Fruit fly (Drosophila melanogaster): Measurements from ENCODE around the gene CG7394.
"Not testable (repeated sequence)": the region's sequence is repeated elsewhere in the genome, so short reads cannot be mapped to it uniquely, and the experiment has no call there.

Gene CG7394

DNA sequence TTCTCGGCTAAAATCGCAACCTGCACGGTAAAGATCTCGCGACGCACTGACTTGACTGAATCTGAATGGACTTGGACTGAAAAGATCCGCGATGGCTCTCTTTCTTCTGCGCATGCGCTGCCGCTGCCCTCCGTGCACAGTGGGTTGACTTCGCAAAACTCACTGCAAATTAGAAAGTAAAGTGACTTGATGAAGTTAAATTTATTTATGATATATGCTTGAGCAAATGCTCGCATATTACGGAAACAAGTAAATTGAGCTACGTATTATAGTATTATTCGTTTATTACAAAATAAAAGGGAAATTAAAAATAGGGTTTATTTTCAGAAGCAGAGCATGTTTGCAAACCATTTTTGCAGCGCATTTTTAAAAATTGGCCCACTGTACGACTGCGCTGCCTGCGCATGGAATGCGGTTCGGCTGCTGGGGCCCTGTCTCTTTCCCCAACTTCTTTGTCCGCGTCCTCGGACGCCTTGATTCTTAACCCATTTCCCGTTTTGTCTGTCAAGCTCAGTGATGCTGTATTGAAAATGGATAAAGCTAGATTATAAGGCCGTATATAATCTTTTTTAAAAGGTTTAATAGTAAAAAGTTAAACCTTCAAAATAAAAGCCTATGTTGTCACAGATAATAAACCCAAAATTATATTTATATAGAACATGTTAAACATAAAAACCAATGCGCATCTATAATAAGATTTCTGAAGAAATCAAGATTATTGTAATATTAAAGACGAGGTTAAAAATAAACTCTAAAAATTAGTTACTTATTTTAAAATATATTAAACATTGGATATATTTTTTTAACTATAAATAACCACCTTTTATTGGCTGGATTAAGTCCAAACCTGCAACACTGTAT, 26.2 kb downstream of the CG7394 start, which contains the start of gene rt:
Gene rt, minus strand, starts transcription at position 51 of the 861 bp plus-strand sequence.
- TF ChIP-seq EcR (GFP tag; optimal IDR thresholded peaks at IDR 0.05): no peak
- no peak for TF ChIP-seq pan (optimal IDR thresholded peaks at IDR 0.05)
- no peak for TF ChIP-seq Dll (optimal IDR thresholded peaks at IDR 0.05)
- TF ChIP-seq CG8478 (optimal IDR thresholded peaks at IDR 0.05): no peak
- no peak for TF ChIP-seq usp (GFP tag; optimal IDR thresholded peaks at IDR 0.05)
- no peak for TF ChIP-seq psq (optimal IDR thresholded peaks at IDR 0.05)

DNA sequence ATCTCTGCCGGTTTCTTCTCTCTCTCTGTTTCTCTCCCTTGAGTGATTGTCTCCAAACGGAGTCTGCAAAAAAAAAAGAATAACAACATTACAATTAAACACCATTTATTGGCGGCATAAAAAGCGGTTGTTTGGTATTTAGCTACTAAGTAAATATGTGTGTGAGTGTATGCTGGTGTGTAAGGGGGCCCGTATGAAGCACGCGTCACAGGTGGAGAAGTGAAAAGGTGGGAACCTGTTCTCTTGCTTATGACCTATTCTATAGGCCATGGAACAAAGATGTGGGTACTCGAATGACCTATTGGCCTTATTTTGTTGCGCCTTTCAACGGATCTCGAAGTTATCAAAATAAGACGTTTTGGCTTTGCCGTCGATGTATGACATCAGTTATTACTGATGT, 26.8 kb downstream of the CG7394 start:
- TF ChIP-seq usp (GFP tag; optimal IDR thresholded peaks at IDR 0.05): no peak
- TF ChIP-seq CG8478 (optimal IDR thresholded peaks at IDR 0.05): no peak
- TF ChIP-seq pan (optimal IDR thresholded peaks at IDR 0.05): no peak
- no peak for TF ChIP-seq psq (optimal IDR thresholded peaks at IDR 0.05)
- no peak for TF ChIP-seq EcR (GFP tag; optimal IDR thresholded peaks at IDR 0.05)
- TF ChIP-seq Dll (optimal IDR thresholded peaks at IDR 0.05): no peak

DNA sequence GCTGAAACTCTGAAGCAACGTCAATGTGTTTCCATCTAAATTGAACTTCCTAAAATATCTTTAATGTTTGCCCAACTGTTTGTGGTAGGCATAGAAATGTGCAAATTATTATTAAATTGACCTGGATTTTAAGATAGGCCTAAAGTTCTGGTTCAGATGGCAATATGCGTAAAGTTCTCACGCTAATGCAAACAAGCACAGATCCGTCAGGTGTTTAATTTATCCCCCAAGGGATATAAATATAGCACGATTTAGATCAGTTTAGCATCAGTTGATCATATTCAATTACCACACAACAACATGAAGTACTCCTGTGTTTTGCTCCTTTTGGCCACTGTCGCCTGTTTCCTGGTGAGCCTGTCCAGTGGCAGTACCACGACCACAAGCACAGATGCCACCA, 27.6 kb downstream of the CG7394 start, which contains the start of gene CG7377:
Gene CG7377, plus strand, starts transcription at position 301 of the 400 bp plus-strand sequence.
- TF ChIP-seq usp (GFP tag; optimal IDR thresholded peaks at IDR 0.05); CG8478 (optimal IDR thresholded peaks at IDR 0.05); Dll (optimal IDR thresholded peaks at IDR 0.05): not testable (repeated sequence)

DNA sequence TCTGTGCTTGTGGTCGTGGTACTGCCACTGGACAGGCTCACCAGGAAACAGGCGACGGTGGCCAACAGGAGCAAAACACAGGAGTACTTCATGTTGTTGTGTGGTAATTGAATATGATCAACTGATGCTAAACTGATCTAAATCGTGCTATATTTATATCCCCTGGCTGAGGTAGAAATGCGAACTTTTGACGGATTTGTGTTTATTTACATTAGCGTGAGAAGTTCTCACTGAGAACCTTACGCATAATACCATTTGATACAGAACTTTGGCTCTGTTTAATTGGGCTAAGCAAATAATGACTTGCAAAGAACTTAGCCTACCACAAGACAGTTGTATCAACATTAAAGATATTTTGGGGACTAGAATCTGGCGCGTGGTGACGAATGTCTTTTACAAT, 29.3 kb downstream of the CG7394 start, which contains the start of gene CG33268:
Gene CG33268, minus strand, starts transcription at position 101 of the 400 bp plus-strand sequence.
- TF ChIP-seq usp (GFP tag; optimal IDR thresholded peaks at IDR 0.05) (no peak), pan (optimal IDR thresholded peaks at IDR 0.05) (no peak), CG8478 (optimal IDR thresholded peaks at IDR 0.05) (no peak), Dll (optimal IDR thresholded peaks at IDR 0.05) (no peak), EcR (GFP tag; optimal IDR thresholded peaks at IDR 0.05) (no peak), psq (optimal IDR thresholded peaks at IDR 0.05) (no peak)

DNA sequence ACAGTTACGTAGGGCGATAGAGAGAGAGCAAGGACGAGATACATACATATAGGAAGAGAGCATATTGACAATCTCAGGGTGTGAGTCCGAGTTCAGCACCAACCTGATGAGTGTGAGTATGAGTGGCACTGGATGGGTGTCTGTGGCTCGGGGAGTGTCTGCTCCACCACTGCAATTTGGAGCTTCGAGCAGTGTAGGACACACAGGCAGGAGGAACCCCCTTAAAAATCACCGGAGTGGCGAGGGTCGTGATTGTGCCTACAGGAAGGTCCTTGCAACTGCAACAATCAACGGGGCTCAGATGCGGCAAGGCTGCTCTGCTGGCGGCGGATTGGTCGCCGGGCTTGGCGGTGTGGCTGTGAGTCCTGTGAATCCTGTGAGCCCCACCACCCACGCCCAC, 30.0 kb downstream of the CG7394 start:
- TF ChIP-seq EcR (GFP tag; optimal IDR thresholded peaks at IDR 0.05): no peak
- no peak for TF ChIP-seq psq (optimal IDR thresholded peaks at IDR 0.05)
- TF ChIP-seq usp (GFP tag; optimal IDR thresholded peaks at IDR 0.05): no peak
- TF ChIP-seq pan (optimal IDR thresholded peaks at IDR 0.05): no peak
- TF ChIP-seq CG8478 (optimal IDR thresholded peaks at IDR 0.05): no peak
- no peak for TF ChIP-seq Dll (optimal IDR thresholded peaks at IDR 0.05)

DNA sequence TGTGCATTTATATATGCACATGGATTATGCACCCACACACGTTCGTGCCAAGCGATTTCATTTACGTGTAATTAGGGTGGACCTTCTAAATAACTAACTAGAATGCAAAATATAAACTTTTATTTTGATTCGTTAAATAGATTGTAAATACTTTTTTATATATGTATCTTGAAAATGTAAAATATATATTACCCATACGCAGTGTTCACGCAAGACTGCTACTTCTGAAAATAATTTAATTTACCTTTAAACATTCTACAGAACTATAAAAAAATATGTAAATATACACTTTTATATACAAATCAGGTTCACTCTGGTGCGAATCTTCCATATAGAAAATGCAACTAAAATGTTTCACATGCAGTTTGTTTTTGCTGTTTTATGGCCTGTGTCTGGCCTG, 32.0 kb downstream of the CG7394 start:
- TF ChIP-seq psq (optimal IDR thresholded peaks at IDR 0.05): no peak
- no peak for TF ChIP-seq usp (GFP tag; optimal IDR thresholded peaks at IDR 0.05)
- TF ChIP-seq pan (optimal IDR thresholded peaks at IDR 0.05): no peak
- TF ChIP-seq Dll (optimal IDR thresholded peaks at IDR 0.05): no peak
- TF ChIP-seq CG8478 (optimal IDR thresholded peaks at IDR 0.05): no peak
- no peak for TF ChIP-seq EcR (GFP tag; optimal IDR thresholded peaks at IDR 0.05)

DNA sequence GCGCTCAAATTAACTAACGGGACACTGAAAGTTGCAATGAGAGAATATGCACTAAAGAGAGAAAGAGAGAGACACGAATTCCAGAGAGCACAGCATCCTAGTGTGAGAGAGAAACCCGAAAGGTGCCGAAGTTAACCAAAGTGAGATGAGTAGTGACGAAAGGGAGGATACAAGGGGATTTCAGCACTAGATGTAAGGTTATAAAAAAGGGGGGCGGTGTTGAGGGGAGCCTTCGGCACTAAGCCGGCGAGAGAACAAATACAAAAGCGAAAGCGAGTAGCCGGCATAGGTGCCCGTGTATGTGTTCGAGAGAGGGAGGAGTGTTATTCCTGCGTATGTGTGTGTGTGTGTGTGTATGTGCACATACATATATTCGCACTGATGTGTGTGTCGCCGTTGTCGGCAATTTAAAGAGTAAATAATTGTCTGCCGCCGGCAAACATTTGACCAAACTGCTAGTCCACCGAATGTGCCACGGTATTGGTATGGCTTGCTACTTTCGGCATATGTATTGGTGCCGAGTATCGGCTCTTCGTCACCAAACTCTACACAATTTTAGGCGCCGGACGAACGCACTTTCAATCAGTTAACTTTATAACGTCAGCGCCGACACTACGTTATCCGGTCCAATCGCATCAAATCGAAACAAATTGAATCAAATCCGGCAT, 34.9 kb downstream of the CG7394 start, which contains the start of gene CG7368:
Gene CG7368, plus strand, starts transcription at position 618 of the 668 bp plus-strand sequence.
- TF ChIP-seq EcR (GFP tag; optimal IDR thresholded peaks at IDR 0.05) (no peak), usp (GFP tag; optimal IDR thresholded peaks at IDR 0.05) (no peak), Dll (optimal IDR thresholded peaks at IDR 0.05) (no peak), CG8478 (optimal IDR thresholded peaks at IDR 0.05) (no peak), pan (optimal IDR thresholded peaks at IDR 0.05) (no peak)

DNA sequence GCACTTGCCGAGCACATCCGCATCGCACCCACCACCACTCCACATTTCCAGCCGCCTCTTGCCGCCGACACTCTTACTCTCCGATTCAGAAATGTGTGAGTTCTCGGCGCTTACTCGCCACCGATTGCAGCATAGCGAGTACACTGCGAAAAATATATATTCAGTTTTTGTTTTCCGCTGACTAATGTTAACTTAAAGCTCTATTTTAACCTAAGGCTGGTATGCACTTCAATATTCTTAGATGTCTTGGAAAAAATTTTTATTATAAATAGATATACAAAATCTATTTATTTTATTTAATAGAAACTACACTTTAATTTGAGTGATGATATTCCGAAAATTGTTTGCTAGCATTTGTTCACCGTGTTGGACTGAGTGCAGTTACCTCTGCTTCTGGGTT, 37.5 kb downstream of the CG7394 start:
- TF ChIP-seq CG8478 (optimal IDR thresholded peaks at IDR 0.05) (no peak), Dll (optimal IDR thresholded peaks at IDR 0.05) (no peak), pan (optimal IDR thresholded peaks at IDR 0.05) (no peak), psq (optimal IDR thresholded peaks at IDR 0.05) (no peak), usp (GFP tag; optimal IDR thresholded peaks at IDR 0.05) (no peak), EcR (GFP tag; optimal IDR thresholded peaks at IDR 0.05) (no peak)

DNA sequence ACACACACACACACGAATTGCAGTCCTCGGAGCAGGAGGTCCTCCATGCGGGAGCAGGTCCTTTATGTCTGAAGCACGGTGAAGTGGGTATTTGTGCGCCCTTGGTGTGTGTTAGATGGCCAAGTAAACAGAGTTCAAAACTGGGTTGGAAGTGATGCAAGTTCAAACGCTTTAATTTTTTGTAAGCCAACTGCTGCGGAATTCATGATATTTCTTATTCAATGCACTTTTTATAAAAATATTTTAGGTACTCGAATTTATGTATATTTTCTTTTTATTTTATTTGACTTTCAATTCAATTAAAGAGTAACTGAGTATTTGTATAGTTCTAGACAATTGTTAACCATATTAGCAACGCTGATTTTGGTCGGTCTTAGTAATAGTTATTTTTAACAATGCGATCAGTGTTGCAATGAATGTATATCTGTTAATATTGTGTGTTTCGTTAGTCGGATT, 38.2 kb downstream of the CG7394 start, which contains the start of the genes CG14137 and CG46394:
Gene CG14137, minus strand, starts transcription at position 101 of the 456 bp plus-strand sequence.
Gene CG46394, plus strand, starts transcription at position 406 of the 456 bp plus-strand sequence.
- no peak for TF ChIP-seq Dll (optimal IDR thresholded peaks at IDR 0.05)
- TF ChIP-seq CG8478 (optimal IDR thresholded peaks at IDR 0.05): no peak
- no peak for TF ChIP-seq psq (optimal IDR thresholded peaks at IDR 0.05)
- TF ChIP-seq usp (GFP tag; optimal IDR thresholded peaks at IDR 0.05): no peak
- no peak for TF ChIP-seq EcR (GFP tag; optimal IDR thresholded peaks at IDR 0.05)
- TF ChIP-seq pan (optimal IDR thresholded peaks at IDR 0.05): no peak

DNA sequence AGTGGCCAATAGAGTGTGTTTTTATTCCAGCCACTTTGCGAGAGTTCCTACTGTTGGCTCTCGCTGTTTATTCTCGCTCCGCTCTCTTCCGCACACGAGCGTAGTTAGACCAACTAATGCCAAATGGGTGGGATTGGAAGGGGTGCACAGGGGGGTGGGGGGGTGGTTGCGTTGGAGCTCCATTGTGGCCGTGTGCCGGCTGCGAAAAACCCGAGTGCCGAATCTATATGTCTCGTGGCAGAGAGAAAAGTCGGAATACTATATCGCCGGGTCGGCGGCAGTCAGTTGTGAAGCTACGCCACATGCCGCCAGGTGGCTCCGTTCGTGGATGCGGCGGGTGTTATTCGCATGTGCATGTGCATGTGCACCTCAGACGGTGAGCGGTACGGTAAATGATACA, 39.3 kb downstream of the CG7394 start:
- no peak for TF ChIP-seq EcR (GFP tag; optimal IDR thresholded peaks at IDR 0.05)
- no peak for TF ChIP-seq usp (GFP tag; optimal IDR thresholded peaks at IDR 0.05)
- TF ChIP-seq psq (optimal IDR thresholded peaks at IDR 0.05): no peak
- TF ChIP-seq pan (optimal IDR thresholded peaks at IDR 0.05): no peak
- TF ChIP-seq Dll (optimal IDR thresholded peaks at IDR 0.05): no peak
- no peak for TF ChIP-seq CG8478 (optimal IDR thresholded peaks at IDR 0.05)

DNA sequence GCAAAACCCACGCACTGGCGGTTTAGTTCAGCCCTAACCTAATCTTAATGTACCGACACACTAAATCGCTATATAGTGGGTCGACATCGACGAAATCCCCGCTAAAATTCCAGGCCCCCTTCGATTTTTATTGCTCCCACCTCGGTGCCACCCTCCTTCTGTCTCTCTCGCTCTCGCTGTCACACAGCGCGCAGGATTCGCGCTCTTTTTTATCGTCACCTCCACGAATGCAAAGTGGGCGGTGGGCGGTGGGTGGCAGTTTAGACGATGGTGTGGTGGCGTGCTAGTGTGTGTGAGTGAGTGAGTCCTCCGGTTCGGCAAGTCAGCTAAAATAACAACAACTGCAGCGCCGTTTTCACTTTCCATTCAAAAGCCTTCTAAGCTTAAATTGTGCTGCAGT, 40.2 kb downstream of the CG7394 start:
- TF ChIP-seq pan (optimal IDR thresholded peaks at IDR 0.05) (no peak), Dll (optimal IDR thresholded peaks at IDR 0.05) (no peak), CG8478 (optimal IDR thresholded peaks at IDR 0.05) (no peak), usp (GFP tag; optimal IDR thresholded peaks at IDR 0.05) (no peak), psq (optimal IDR thresholded peaks at IDR 0.05) (no peak), EcR (GFP tag; optimal IDR thresholded peaks at IDR 0.05) (no peak)

Measured in whole organism.